Fruit fly (Drosophila melanogaster): ENCODE measurements around the gene CG32354.

The CG32354 gene

DNA sequence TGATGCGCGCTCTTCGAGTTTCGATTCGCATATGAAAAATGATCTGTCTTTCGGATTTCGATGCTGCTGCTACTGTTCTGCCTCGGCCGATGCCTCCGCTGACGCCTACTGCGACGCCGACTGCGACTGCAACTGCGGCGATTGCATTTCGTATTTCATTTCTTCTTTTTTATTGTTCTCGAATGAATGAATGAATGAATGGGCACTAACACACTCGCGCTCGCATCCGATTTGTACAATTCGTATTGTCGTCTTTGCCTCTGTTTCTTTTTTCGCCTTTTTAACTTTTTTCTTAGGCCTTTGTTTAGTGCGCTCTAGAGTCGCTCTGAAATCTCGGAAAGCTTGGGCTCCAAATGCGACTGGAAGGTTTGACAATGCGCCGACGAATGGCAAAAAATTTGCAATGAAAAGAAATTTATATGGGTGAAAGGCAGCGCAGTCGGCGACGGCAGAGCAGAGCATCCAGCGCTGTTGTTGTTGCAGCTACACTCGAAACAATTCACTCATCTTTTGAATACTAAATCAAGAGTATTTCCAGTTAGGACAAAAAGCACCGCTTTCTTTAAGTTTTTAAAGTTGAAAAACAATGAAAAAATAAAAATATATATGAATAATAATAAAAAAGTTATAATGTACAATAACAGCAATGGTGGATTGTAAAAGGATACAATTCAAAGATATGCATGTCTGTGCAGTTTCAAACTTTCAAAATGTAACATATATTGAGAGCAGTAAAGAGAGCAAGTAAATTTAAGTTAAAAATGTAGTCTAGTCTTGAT lies at the start of gene CG32354:
Gene CG32354, minus strand, starts transcription at position 398 of the 779 bp plus-strand sequence.
- TF ChIP-seq CG4496 (GFP tag; IDR thresholded peaks at IDR 0.05) (0 out of 3 replicates have a peak, but pooled peaks have one; percentile 20), Pif1A (GFP tag; optimal IDR thresholded peaks at IDR 0.05) (peak; percentile 10), rn (GFP tag; IDR thresholded peaks at IDR 0.05) (no peak), Ets98B (GFP tag; IDR thresholded peaks at IDR 0.05) (no peak; the same call in 1 of the 2 replicates), CG12605 (GFP tag; IDR thresholded peaks at IDR 0.05) (peak; percentile 24; the same call in 1 of the 2 replicates), gl (tag; optimal IDR thresholded peaks at IDR 0.05) (peak; percentile 63), CG8301 (tag; optimal IDR thresholded peaks at IDR 0.05) (peak; percentile 16), CG8159 (tag; optimal IDR thresholded peaks at IDR 0.05) (peak; percentile 3), CG14655 (GFP tag; optimal IDR thresholded peaks at IDR 0.05) (peak; percentile 46), CG13204 (GFP tag; optimal IDR thresholded peaks at IDR 0.05) (no peak)

DNA sequence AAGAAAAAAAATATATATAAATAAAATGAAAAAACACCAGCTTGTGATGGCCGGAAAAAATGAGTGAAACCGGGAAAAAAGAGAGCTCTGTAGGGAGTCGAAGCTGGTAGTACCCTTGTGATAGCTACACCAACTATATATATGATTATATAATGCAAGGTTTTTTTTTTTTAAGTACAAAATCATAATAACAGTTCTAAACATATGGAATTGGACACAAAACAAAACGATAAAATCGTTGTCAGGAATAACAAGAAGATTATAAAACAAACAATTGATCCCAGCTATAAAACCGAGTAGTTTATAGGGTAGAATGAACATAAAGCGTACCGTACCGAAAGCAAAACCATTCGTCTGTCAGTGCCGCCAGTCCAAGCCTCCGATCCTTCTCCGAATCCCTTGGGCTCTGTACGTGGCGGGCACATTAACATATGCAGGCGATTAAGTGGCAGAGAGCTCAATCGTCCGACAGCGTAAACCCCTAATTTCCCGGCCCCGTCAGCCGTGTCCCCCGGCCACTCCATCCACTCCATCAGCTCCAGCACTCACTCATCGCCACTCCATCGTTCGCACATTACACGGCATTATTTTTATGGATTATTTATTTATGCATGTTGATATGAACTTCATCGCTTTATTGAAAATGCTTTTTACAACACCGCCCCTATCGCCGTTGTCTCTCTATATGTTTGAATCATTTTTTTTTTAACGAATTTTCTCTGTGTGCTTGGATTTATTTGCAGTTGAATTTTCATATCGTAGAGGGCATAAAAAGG lies 39.4 kb upstream of the CG32354 start:
- TF ChIP-seq CG34367 (tag; optimal IDR thresholded peaks at IDR 0.05) (peak; percentile 6), CG15710 (tag; optimal IDR thresholded peaks at IDR 0.05) (peak; percentile 47), CG9948 (tag; optimal IDR thresholded peaks at IDR 0.05) (peak; percentile 45), Snoo (tag; optimal IDR thresholded peaks at IDR 0.05) (no peak), CG8159 (tag; optimal IDR thresholded peaks at IDR 0.05) (peak; percentile 67), CG17806 (tag; optimal IDR thresholded peaks at IDR 0.05) (peak; percentile 35), CG13204 (GFP tag; optimal IDR thresholded peaks at IDR 0.05) (no peak), CG10348 (GFP tag; IDR thresholded peaks at IDR 0.05) (no peak), Pif1B (GFP tag; optimal IDR thresholded peaks at IDR 0.05) (peak; percentile 53)

DNA sequence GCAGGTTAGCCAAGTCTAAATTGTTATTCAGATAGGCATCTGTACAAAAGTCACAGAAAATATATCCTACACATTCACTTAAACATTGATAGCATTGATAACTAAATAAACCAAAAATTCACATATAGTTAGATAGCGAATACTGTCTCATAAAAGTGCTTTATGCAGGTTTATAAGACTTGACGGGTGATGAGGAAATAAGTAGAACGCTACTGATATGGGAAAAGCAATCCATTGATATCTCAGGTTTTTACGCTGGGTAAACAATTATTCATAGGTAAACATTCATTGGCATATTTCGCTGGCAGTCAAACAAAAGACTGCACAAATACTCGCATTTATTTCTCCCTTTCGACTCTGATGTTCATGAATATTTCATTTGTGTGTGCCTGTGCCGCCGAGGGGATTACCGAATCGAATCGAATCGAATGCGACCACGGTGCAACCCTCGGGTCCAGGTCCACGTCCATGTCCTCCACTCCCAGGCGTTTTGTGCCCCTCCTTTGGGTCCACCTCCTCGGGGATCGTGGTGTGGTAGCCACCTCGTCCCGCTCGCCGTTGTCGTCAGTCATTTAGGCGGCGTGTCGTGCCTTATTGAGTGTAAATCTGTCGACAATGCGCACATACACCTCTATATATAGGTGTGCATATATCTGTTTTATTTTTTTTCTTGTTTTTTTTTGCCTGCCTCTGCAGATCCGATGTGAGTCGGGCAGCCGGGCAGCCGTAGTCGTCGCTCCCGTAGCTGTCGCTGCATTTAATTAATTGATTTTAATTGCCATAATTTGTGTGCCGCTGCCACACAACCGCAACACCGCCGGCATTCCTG lies 38.3 kb upstream of the CG32354 start:
- TF ChIP-seq Pif1B (GFP tag; optimal IDR thresholded peaks at IDR 0.05) (no peak), rn (GFP tag; IDR thresholded peaks at IDR 0.05) (no peak), CG9948 (tag; optimal IDR thresholded peaks at IDR 0.05) (peak; percentile 37), fd96Ca (GFP tag; IDR thresholded peaks at IDR 0.05) (no peak; the same call in 2 of the 3 replicates), CG15710 (tag; optimal IDR thresholded peaks at IDR 0.05) (peak; percentile 26), CG32121 (GFP tag; IDR thresholded peaks at IDR 0.05) (no peak), CG17806 (tag; optimal IDR thresholded peaks at IDR 0.05) (peak; percentile 15), CG4496 (GFP tag; IDR thresholded peaks at IDR 0.05) (peak; percentile 40; the same call in 1 of the 3 replicates), Ets98B (GFP tag; IDR thresholded peaks at IDR 0.05) (peak; percentile 33; the same call in 1 of the 2 replicates), D1 (tag; optimal IDR thresholded peaks at IDR 0.05) (no peak), CG12605 (GFP tag; IDR thresholded peaks at IDR 0.05) (no peak), CG8159 (tag; optimal IDR thresholded peaks at IDR 0.05) (peak; percentile 52), Snoo (tag; optimal IDR thresholded peaks at IDR 0.05) (peak; percentile 8), CG10348 (GFP tag; IDR thresholded peaks at IDR 0.05) (no peak), CG14655 (GFP tag; optimal IDR thresholded peaks at IDR 0.05) (peak; percentile 40), EcR (GFP tag; optimal IDR thresholded peaks at IDR 0.05) (peak; percentile 67), gl (tag; optimal IDR thresholded peaks at IDR 0.05) (no peak), CG34367 (tag; optimal IDR thresholded peaks at IDR 0.05) (peak; percentile 11), CG13204 (GFP tag; optimal IDR thresholded peaks at IDR 0.05) (peak; percentile 79), Pif1A (GFP tag; optimal IDR thresholded peaks at IDR 0.05) (peak; percentile 41), CG8301 (tag; optimal IDR thresholded peaks at IDR 0.05) (peak; percentile 19)

DNA sequence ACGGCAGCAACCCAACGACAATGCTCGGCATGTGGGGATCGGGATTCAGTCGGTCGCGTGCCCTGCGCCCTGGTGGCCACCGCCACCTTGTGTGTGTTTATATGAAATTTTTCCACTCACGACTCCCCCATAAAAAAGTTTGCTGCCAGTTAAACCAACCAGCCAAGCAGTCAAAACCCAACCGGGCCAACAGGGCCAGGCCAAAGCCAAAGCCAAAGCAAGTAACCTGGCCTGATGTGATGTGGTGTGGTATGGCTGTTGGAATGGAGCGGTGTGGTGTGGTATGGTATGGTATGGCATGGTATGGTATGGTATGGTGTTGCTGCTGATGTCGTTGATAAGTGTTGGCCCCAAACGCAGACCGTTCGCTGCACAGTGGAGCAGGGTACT lies 37.6 kb upstream of the CG32354 start:
- TF ChIP-seq CG34367 (tag; optimal IDR thresholded peaks at IDR 0.05) (no peak), CG15710 (tag; optimal IDR thresholded peaks at IDR 0.05) (no peak), CG10348 (GFP tag; IDR thresholded peaks at IDR 0.05) (no peak), CG12605 (GFP tag; IDR thresholded peaks at IDR 0.05) (no peak), CG13204 (GFP tag; optimal IDR thresholded peaks at IDR 0.05) (peak; percentile 15), Pif1A (GFP tag; optimal IDR thresholded peaks at IDR 0.05) (no peak), CG8301 (tag; optimal IDR thresholded peaks at IDR 0.05) (no peak), Snoo (tag; optimal IDR thresholded peaks at IDR 0.05) (no peak), CG4496 (GFP tag; IDR thresholded peaks at IDR 0.05) (no peak; the same call in 2 of the 3 replicates), gl (tag; optimal IDR thresholded peaks at IDR 0.05) (no peak), CG14655 (GFP tag; optimal IDR thresholded peaks at IDR 0.05) (no peak), D1 (tag; optimal IDR thresholded peaks at IDR 0.05) (no peak), Ets98B (GFP tag; IDR thresholded peaks at IDR 0.05) (peak; percentile 14; the same call in 1 of the 2 replicates), CG9948 (tag; optimal IDR thresholded peaks at IDR 0.05) (no peak), Pif1B (GFP tag; optimal IDR thresholded peaks at IDR 0.05) (no peak), fd96Ca (GFP tag; IDR thresholded peaks at IDR 0.05) (no peak), rn (GFP tag; IDR thresholded peaks at IDR 0.05) (no peak), EcR (GFP tag; optimal IDR thresholded peaks at IDR 0.05) (peak; percentile 42), CG17806 (tag; optimal IDR thresholded peaks at IDR 0.05) (no peak), CG32121 (GFP tag; IDR thresholded peaks at IDR 0.05) (no peak), CG8159 (tag; optimal IDR thresholded peaks at IDR 0.05) (no peak)

Measured in whole organism, pupa.